Fruit fly (Drosophila melanogaster) whole organism, wandering third instar larva: Measurements from ENCODE around the gene Gclc.

ENCODE experiments used
- Abd-B ChIP-seq: fragments of >200 bp; optimal IDR thresholded peaks from 2 replicates; lab custom pipeline; 2017; ENCODE audit warnings: missing biosample characterization, missing genetic modification characterization
- CG9705 ChIP-seq: fragments of 200-800 bp; sonication (Bioruptor generic); optimal IDR thresholded peaks from 2 replicates; lab custom pipeline; 2018; ENCODE audit warnings: missing biosample characterization, mild to moderate bottlenecking, missing genetic modification characterization
- Hr78 ChIP-seq: fragments of >200 bp; optimal IDR thresholded peaks from 2 replicates; lab custom pipeline; 2017; ENCODE audit warnings: missing biosample characterization, missing genetic modification characterization
- Mio ChIP-seq: sonication (Bioruptor generic); optimal IDR thresholded peaks from 2 replicates; lab custom pipeline; 2016; ENCODE audit warnings: missing biosample characterization, missing genetic modification characterization
- foxo ChIP-seq, 2 experiments: fragments of 200-800 bp; sonication (Bioruptor generic); optimal IDR thresholded peaks; 2 replicates in 1 of 2; 3 replicates in 1 of 2; lab custom pipeline; 2016 to 2017; ENCODE audit warnings: missing biosample characterization in 2 of 2, missing genetic modification characterization in 2 of 2
- h ChIP-seq: fragments of 200-800 bp; sonication (Bioruptor generic); optimal IDR thresholded peaks from 3 replicates; lab custom pipeline; 2016; ENCODE audit warnings: missing biosample characterization, mild to moderate bottlenecking, missing genetic modification characterization
- lola ChIP-seq: fragments of >200 bp; optimal IDR thresholded peaks from 2 replicates; lab custom pipeline; 2017; ENCODE audit warnings: missing biosample characterization, missing genetic modification characterization
- pan ChIP-seq: fragments of >200 bp; optimal IDR thresholded peaks from 2 replicates; lab custom pipeline; 2017
- psq ChIP-seq: fragments of 200-800 bp; sonication (Bioruptor generic); optimal IDR thresholded peaks from 3 replicates; lab custom pipeline; 2017; ENCODE audit warnings: missing biosample characterization, mild to moderate bottlenecking, missing genetic modification characterization, moderate library complexity
- sage ChIP-seq: fragments of 200-800 bp; sonication (Bioruptor generic); optimal IDR thresholded peaks from 2 replicates; lab custom pipeline; 2016; ENCODE audit warnings: missing biosample characterization, mild to moderate bottlenecking, missing genetic modification characterization

DNA sequence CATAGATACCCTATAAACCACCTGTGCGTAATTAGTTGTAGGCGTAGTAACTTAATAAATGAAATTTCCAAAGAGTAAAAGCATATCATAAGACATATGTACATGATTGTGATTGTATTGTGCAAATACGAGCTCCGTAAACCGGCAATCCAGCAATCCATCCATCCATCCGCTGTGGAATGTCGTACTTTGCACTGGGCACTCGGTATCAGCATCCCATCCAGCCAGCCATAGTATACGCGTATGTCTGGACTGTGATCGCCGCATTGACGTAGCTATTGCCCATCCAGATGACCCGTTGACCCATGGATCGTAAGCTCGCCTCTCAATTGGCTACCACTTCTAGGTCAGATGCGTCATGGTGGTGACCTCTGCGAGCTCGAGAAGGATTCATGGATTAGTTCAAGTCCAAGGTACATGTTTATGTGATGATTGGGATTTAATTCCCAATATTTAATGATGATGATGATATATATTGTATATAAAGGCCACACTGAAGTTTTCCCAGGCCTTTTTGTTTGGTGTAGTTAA is 43.1 kb upstream of the Gclc start:
- no peak for TF ChIP-seq lola (GFP tag; lab: Kevin White, UChicago)
- TF ChIP-seq Abd-B, result no peak
- no peak for TF ChIP-seq sage (GFP tag; lab: Kevin White, UChicago)
- no peak for TF ChIP-seq CG9705 (GFP tag; lab: Kevin White, UChicago)
- TF ChIP-seq pan (lab: Kevin White, UChicago), result no peak
- TF ChIP-seq foxo (GFP tag; optimal IDR thresholded peaks at IDR 0.05; lab: Kevin White, UChicago), result no peak
- no peak for TF ChIP-seq Mio
- TF ChIP-seq h, result no peak
- TF ChIP-seq psq (GFP tag; lab: Kevin White, UChicago), result no peak
- no peak for TF ChIP-seq Hr78 (GFP tag; lab: Kevin White, UChicago)
